Fruit fly (Drosophila melanogaster): ENCODE data around the gene croc.

croc gene

dm6 chr3L:21433098-21433497, 43.2 kb downstream of the croc start, which contains the start of the genes barc and Aef1 (continued):
- TF ChIP-seq CG16813 (GFP tag; IDR thresholded peaks at IDR 0.05; ENCODE audit: partially characterized antibody) = peak; percentile 94
- no peak for TF ChIP-seq Hr78 (GFP tag; optimal IDR thresholded peaks at IDR 0.05)
- TF ChIP-seq ase (GFP tag; IDR thresholded peaks at IDR 0.05) = peak; percentile 58; the same call in 2 of the 3 replicates
- peak; percentile 61 for TF ChIP-seq Spps (tag; optimal IDR thresholded peaks at IDR 0.05)
- peak; percentile 99 for TF ChIP-seq CG15514 (GFP tag; optimal IDR thresholded peaks at IDR 0.05)
- TF ChIP-seq BtbVII (GFP tag; optimal IDR thresholded peaks at IDR 0.05) = peak; percentile 6
- peak; percentile 77 for TF ChIP-seq CG17359 (tag; optimal IDR thresholded peaks at IDR 0.05)
- TF ChIP-seq lmd (GFP tag; IDR thresholded peaks at IDR 0.05) = peak; percentile 94
- peak; percentile 90 for TF ChIP-seq CG1602 (GFP tag; optimal IDR thresholded peaks at IDR 0.05)
- TF ChIP-seq bsh (GFP tag; optimal IDR thresholded peaks at IDR 0.05) = peak in 1 of 2 experiments; percentile 81
- TF ChIP-seq CG8359 (GFP tag; optimal IDR thresholded peaks at IDR 0.05; ENCODE audit: borderline replicate concordance) = no peak
- TF ChIP-seq Atf6 (GFP tag; IDR thresholded peaks at IDR 0.05) = peak; percentile 70
- peak; percentile 81 for TF ChIP-seq fu2 (GFP tag; optimal IDR thresholded peaks at IDR 0.05)
- peak; percentile 92 for TF ChIP-seq CG14860 (GFP tag; IDR thresholded peaks at IDR 0.05; ENCODE audit: partially characterized antibody)
- TF ChIP-seq CG10366 (GFP tag; IDR thresholded peaks at IDR 0.05) = peak; percentile 84
- TF ChIP-seq CG4282 (GFP tag; optimal IDR thresholded peaks at IDR 0.05) = peak; percentile 62
- TF ChIP-seq ranshi (GFP tag; IDR thresholded peaks at IDR 0.05) = peak; percentile 90; the same call in 1 of the 2 replicates
- peak; percentile 72 for TF ChIP-seq ap (GFP tag; IDR thresholded peaks at IDR 0.05)
- peak; percentile 88 for TF ChIP-seq Max (GFP tag; optimal IDR thresholded peaks at IDR 0.05)
- TF ChIP-seq Ets97D (GFP tag; optimal IDR thresholded peaks at IDR 0.05) = peak; percentile 75
- peak; percentile 78 for TF ChIP-seq p53 (GFP tag; optimal IDR thresholded peaks at IDR 0.05)
- TF ChIP-seq zen2 (GFP tag; IDR thresholded peaks at IDR 0.05; ENCODE audit: partially characterized antibody) = no peak; the same call in 2 of the 3 replicates
- peak; percentile 92 for TF ChIP-seq CG2712 (tag; optimal IDR thresholded peaks at IDR 0.05)
- TF ChIP-seq ato (GFP tag; IDR thresholded peaks at IDR 0.05; ENCODE audit: partially characterized antibody) = peak; percentile 38; the same call in 1 of the 2 replicates
- TF ChIP-seq run (tag; optimal IDR thresholded peaks at IDR 0.05) = no peak
- peak; percentile 92 for TF ChIP-seq CG7372 (GFP tag; IDR thresholded peaks at IDR 0.05)
- no peak for TF ChIP-seq CG1024 (GFP tag; IDR thresholded peaks at IDR 0.05)
- 0 out of 2 replicates have a peak, but pooled peaks have one; percentile 31 for TF ChIP-seq Nf-YA (GFP tag; IDR thresholded peaks at IDR 0.05)
- TF ChIP-seq vvl (GFP tag; IDR thresholded peaks at IDR 0.05) = peak; percentile 85
- peak; percentile 94 for TF ChIP-seq CG30403 (GFP tag; optimal IDR thresholded peaks at IDR 0.05)
- TF ChIP-seq Doc3 (GFP tag; IDR thresholded peaks at IDR 0.05; ENCODE audit: partially characterized antibody) = peak; percentile 88
- peak; percentile 79 for TF ChIP-seq amos (GFP tag; IDR thresholded peaks at IDR 0.05; ENCODE audit: partially characterized antibody)
- TF ChIP-seq cad (GFP tag; optimal IDR thresholded peaks at IDR 0.05) = no peak
- peak; percentile 60 for TF ChIP-seq Myb (GFP tag; optimal IDR thresholded peaks at IDR 0.05)
- no peak for TF ChIP-seq CG4360 (GFP tag; IDR thresholded peaks at IDR 0.05)
- peak; percentile 88 for TF ChIP-seq trem (tag; optimal IDR thresholded peaks at IDR 0.05)
- peak; percentile 36 for TF ChIP-seq CG3163 (GFP tag; optimal IDR thresholded peaks at IDR 0.05)
- peak; percentile 92 for TF ChIP-seq ind (GFP tag; optimal IDR thresholded peaks at IDR 0.05)
- peak; percentile 93 for TF ChIP-seq CG9215 (GFP tag; IDR thresholded peaks at IDR 0.05)
- TF ChIP-seq gem (tag; optimal IDR thresholded peaks at IDR 0.05) = peak; percentile 93
- TF ChIP-seq nau (GFP tag; optimal IDR thresholded peaks at IDR 0.05) = no peak
- peak; percentile 43 for TF ChIP-seq CG10274 (GFP tag; optimal IDR thresholded peaks at IDR 0.05)
- peak; percentile 79 for TF ChIP-seq Usf (GFP tag; optimal IDR thresholded peaks at IDR 0.05)
- TF ChIP-seq org-1 (GFP tag; optimal IDR thresholded peaks at IDR 0.05) = peak; percentile 34
- TF ChIP-seq Nf-YB (GFP tag; optimal IDR thresholded peaks at IDR 0.05) = peak; percentile 53
- no peak for TF ChIP-seq pros (GFP tag; optimal IDR thresholded peaks at IDR 0.05)
- peak; percentile 85 for TF ChIP-seq Fer2 (tag; optimal IDR thresholded peaks at IDR 0.05)
- TF ChIP-seq CG17385 (GFP tag; optimal IDR thresholded peaks at IDR 0.05) = peak; percentile 76
- TF ChIP-seq CG17612 (GFP tag; IDR thresholded peaks at IDR 0.05) = peak; percentile 65
- peak; percentile 92 for TF ChIP-seq HmgZ (tag; optimal IDR thresholded peaks at IDR 0.05)
